Worm (Caenorhabditis elegans) whole organism, dauer: ENCODE measurements around the gene srg-59.

ENCODE experiments used
- unc-62 ChIP-seq: sonication (generic microtip); optimal IDR thresholded peaks from 2 replicates; lab custom pipeline; 2017; ENCODE audit warnings: missing biosample characterization, missing genetic modification reagents, missing genetic modification characterization

Gene srg-59

DNA sequence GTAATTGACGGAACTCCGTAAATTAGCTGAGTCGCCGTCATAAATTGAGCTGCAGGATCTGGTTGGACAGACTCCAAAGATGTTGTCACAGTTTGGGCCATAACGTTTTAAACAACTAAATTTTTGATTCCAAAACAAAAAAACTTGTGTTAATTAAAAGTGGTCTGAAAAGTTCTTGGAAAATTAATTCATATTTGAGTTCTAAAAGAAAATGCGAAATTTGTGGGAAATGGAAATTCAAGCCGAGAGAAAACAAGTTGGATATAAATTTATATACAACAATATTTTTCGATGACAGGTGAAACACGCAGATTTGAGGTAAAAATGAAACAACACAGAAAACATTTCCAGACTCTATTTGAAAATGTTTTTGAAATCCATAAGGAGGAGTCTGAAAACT, at the start of gene srg-59:
srg-59 (minus strand) TSS at position 101 of the 400 bp plus-strand sequence.
- TF ChIP-seq unc-62, result no peak

ce11 chrV:2774042-2774441, 48.9 kb upstream of the srg-59 start, which contains the start of gene srj-18:
Gene srj-18 (plus strand): TSS chrV:2774342.
- no peak for TF ChIP-seq unc-62

ce11 chrV:2771560-2771959, 46.4 kb upstream of the srg-59 start, which contains the start of gene srh-56:
Gene srh-56 (plus strand): TSS chrV:2771860.
- no peak for TF ChIP-seq unc-62

DNA sequence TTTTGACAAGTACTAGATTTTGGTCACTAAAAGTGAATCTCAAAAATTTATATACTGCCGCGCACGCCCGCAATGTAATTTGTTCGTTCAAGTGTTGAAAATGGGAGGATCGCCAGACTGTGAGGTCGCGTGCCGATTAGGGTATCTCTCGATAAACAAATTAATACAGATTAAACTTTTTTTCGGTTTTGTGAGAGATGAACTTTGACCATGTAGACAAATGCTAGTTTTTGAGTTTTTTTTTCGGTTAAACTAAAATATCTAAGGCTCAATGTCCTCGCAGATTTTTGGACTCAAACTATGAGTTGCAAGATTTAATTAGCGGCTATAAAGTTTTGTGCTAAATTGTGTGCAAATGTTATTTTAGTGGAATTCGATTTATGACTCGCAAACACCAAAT, 44.6 kb upstream of the srg-59 start, which contains the start of gene dhs-15:
dhs-15 (minus strand) TSS at position 101 of the 400 bp plus-strand sequence.
- TF ChIP-seq unc-62, result no peak

- no peak for TF ChIP-seq unc-62
These were observed 42.3 kb upstream of the srg-59 start, which contains the start of gene R05D8.9 for ce11 chrV:2767465-2767864. Gene R05D8.9 (minus strand): TSS chrV:2767565.

DNA sequence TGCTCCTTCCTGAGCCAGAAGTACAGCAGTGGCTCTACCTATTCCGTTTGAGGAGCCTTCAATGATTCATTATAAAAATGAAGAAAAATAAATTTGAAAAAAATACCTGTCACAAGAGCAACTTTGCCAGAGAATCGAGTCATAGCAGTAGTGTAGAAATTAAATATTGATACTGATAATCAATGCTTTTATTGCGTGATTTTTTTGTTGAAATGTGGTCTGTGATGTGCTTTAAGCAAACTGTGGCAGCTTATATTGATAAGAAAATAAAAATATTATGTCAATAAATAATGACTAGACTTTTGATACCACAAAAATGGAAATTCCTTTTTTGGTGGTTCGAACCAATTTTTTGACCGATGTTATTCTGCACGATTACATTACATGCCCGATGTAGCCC, 39.9 kb upstream of the srg-59 start, which contains the start of gene dhs-14:
dhs-14 (minus strand) TSS at position 149 of the 400 bp plus-strand sequence.
- no peak for TF ChIP-seq unc-62

DNA sequence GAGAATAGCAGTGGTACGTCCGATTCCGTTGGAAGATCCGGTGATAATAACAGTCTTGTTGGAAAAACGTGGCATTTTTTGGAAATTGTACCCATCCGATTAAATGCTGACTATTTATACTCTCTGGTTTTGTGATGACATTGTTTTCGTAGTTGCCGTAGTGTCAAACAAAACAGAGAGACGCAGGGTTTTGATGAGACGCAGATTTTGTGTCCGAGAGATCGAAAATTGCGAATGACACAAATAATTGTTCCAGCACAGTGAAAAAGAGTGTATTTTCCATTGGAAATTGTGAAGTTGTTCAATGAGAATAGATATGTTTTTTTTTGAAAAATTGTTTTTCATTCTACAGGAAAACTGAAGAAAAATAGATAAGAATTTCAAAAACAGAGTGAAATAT, 38.0 kb upstream of the srg-59 start, which contains the start of gene R05D8.7:
R05D8.7 (minus strand) TSS at position 104 of the 400 bp plus-strand sequence.
- TF ChIP-seq unc-62, result no peak

- TF ChIP-seq unc-62, result no peak
These were observed 36.3 kb upstream of the srg-59 start for ce11 chrV:2761470-2761869.

DNA sequence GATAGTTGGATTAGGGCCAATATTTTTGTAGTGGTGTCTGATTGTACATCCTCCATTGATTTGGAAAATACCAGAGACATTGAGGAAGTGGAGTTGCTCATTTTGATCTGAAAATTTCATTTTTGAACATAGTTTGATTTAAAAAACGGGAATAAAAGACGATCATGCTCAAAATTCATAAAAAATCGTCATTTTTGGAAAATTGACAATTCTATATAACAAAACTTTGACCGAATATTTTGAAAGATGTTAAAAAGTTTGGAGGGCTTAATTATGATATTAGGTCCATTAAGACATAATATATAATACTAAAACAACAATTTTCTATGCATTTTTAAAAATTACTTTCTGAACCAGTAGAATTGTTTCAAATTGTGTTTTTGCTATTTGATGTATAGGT, 34.3 kb upstream of the srg-59 start, which contains the start of gene srg-58:
srg-58 (minus strand) TSS at position 101 of the 400 bp plus-strand sequence.
- no peak for TF ChIP-seq unc-62

- TF ChIP-seq unc-62, result no peak
These were observed 33.3 kb upstream of the srg-59 start for ce11 chrV:2758437-2758836.

DNA sequence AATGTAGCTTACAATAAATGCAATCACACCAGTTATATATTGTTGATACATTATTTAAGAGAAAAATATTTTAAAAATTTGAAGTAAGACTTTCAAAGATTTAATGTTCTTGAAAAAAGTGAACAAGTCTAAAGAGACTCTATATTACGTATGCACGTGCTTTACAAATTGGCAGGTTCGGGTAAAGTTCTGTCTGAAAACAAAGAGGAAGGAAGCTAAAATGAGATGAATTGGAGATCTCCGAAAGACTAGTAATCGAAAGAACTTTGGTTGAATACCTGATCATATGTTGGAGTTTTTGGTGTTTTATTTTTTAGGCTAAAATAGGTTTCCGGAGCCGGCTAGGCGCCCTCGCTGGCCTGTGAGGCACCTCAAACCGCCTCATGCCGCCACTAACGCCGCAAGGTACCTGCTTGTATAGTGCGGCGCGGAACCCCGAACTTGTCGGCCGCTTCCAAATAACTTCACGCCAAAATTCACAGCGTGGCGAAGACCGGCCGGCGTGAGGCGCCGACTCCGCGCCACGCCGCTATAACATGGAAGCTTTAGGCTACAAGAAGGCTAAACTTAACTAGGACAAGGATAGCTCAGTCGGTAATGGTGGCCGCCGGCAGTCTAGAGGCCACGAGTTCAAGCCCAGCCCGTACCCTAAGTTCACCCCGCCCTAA, 32.2 kb upstream of the srg-59 start, which contains the start of gene srx-28:
srx-28 (minus strand) TSS at position 51 of the 668 bp plus-strand sequence.
- no peak for TF ChIP-seq unc-62

- TF ChIP-seq unc-62, result no peak
These were observed 27.9 kb upstream of the srg-59 start, which contains the start of gene srx-26 for ce11 chrV:2753007-2753406. Gene srx-26 (minus strand): TSS chrV:2753107.

- no peak for TF ChIP-seq unc-62
These were observed 24.9 kb upstream of the srg-59 start, which contains the start of gene srx-24 for ce11 chrV:2750006-2750405. Gene srx-24 (minus strand): TSS chrV:2750106.

DNA sequence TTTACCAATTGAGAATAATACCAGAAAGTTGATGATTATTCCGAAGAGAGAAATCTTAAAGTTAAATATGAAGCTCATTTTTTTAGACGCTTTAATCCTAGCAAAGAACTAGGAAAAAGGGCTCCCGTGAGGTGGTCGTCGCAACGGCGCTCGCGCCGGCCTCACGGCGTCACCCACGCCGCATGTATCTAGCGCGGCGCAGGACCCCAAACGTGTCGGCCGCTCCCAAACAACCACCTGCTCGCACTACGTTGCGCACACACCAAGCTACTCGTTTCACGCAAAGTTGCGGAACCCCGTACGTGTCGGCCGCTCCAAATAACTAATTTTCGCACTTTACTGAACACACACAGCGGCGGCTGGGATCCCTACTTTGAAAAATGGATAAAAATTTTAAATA, 21.3 kb upstream of the srg-59 start:
- TF ChIP-seq unc-62, result no peak

DNA sequence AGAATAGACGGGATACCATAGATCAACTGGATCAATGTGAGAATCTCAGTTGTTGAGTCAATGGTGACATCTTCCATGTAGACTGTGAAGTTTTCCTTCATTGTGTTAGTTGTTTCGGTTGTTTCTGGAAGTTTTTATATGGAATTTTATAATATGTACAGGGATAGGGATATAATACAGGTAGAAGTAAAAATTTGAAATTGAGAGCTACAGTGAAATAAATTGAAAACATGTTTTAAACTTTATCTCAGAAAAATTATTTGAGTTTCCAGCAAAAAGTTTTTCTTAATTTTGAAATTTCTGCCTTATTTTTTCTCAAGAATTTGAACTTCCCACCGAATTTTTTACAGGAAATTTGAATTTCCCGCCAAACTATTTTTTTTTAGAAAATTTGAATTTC, 17.2 kb upstream of the srg-59 start, which contains the start of gene srg-62:
srg-62 (minus strand) TSS at position 101 of the 400 bp plus-strand sequence.
- TF ChIP-seq unc-62, result no peak

DNA sequence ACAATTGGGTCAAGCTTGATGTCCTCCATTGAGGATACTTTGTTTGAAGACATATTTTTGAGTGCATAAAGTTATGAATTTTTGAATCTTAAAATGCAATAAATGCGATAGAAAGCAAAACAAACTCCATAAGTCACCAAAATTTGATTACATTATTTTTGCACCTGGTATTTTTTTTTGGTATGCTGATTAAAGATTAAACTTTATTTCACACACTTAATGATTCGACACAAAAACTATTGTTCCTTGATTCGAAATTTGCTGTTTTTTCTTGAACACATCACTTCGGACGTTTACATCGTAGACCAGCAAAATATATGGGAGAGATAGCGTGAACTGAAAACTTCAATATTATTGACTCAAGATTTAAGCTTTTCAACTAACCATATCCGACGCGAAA, 15.1 kb upstream of the srg-59 start, which contains the start of gene srg-61:
srg-61 (minus strand) TSS at position 101 of the 400 bp plus-strand sequence.
- TF ChIP-seq unc-62, result no peak

- no peak for TF ChIP-seq unc-62
These were observed 14.5 kb upstream of the srg-59 start for ce11 chrV:2739607-2740006.

DNA sequence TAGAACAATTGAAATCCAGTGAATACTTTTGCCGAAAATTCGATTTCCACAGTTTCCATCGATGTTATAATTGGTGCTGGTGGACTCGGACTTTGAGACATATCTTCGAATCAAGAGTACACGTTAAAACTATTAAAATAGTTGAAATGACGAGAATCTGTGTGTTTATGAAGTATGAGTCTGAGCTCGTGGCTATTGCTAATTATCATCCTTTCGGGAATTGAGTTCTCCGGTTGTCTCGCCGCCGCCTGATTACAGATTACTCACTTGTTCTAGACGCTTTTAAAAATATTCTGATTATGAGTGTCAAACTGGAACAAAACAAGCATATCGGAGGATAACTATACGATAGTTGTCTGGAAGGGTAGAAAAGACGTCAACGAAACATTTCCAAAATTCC, 13.0 kb upstream of the srg-59 start, which contains the start of gene srg-56:
srg-56 (minus strand) TSS at position 101 of the 400 bp plus-strand sequence.
- TF ChIP-seq unc-62, result no peak
